Worm (Caenorhabditis elegans) whole organism, L4/young adult: Measurements from ENCODE around the gene neg-1.

Experiments used
- W03F9.2 ChIP-seq: fragments of 150-350 bp; optimal IDR thresholded peaks from 2 replicates; lab custom pipeline; 2014; ENCODE audit warnings: missing biosample characterization, missing genetic modification characterization
- dao-5 ChIP-seq: sonication (generic microtip); optimal IDR thresholded peaks from 2 replicates; lab custom pipeline; 2016; ENCODE audit warnings: missing genotype, missing genetic modification characterization, moderate library complexity, missing compliant biosample characterization

ce11 chrV:4357369-4357768, 17.3 kb downstream of the neg-1 start:
- TF ChIP-seq W03F9.2 (no peak), dao-5 (no peak)
